Fruit fly (Drosophila melanogaster): ENCODE measurements around the gene CG9121.

The CG9121 gene

DNA sequence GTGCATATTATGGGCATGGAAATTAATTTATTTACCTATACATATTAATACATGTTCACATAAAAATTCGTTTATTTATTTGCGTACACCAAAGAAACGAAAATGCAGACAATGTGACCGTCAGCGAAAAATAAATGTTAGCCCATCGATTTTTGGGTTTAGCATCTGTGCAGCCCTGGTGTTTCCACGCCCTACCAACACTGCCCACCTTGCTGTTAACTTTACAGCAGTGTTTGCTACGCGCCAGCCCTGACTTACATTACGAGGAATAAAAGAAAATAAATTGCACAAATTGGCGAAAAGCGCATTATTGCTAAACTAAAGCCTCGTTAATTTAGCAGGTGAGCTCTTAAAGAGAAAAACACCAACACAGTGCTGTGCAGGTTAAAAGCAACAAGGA, 7.8 kb downstream of the CG9121 start, which contains the start of the genes CG33995, CG44000 and CG44001 (continued):
- TF ChIP-seq wor (GFP tag; IDR thresholded peaks at IDR 0.05) (no peak), CG15269 (tag; optimal IDR thresholded peaks at IDR 0.05) (peak; percentile 17), hkb (optimal IDR thresholded peaks at IDR 0.05) (peak; percentile 25), hkb (GFP tag; IDR thresholded peaks at IDR 0.05) (no peak), slou (GFP tag; optimal IDR thresholded peaks at IDR 0.05) (no peak), CG10147 (GFP tag; optimal IDR thresholded peaks at IDR 0.05) (no peak), CG31365 (tag; optimal IDR thresholded peaks at IDR 0.05) (no peak), CG4424 (GFP tag; optimal IDR thresholded peaks at IDR 0.05) (peak; percentile 5), CG9727 (GFP tag; optimal IDR thresholded peaks at IDR 0.05) (no peak), vfl (GFP tag; optimal IDR thresholded peaks at IDR 0.05) (peak; percentile 44), CG2712 (tag; optimal IDR thresholded peaks at IDR 0.05) (peak; percentile 36), ind (GFP tag; optimal IDR thresholded peaks at IDR 0.05) (peak; percentile 51), trh (GFP tag; optimal IDR thresholded peaks at IDR 0.05) (no peak), nom (GFP tag; optimal IDR thresholded peaks at IDR 0.05) (peak; percentile 37), Rfx (GFP tag; IDR thresholded peaks at IDR 0.05) (peak; percentile 72), knrl (GFP tag; IDR thresholded peaks at IDR 0.05; ENCODE audit: partially characterized antibody) (peak; percentile 10; the same call in 1 of the 3 replicates), HmgD (GFP tag; optimal IDR thresholded peaks at IDR 0.05) (peak; percentile 36), vvl (GFP tag; IDR thresholded peaks at IDR 0.05) (peak; percentile 71), CTCF (GFP tag; optimal IDR thresholded peaks at IDR 0.05) (no peak), kay (GFP tag; optimal IDR thresholded peaks at IDR 0.05) (peak; percentile 19), crp (GFP tag; optimal IDR thresholded peaks at IDR 0.05) (peak in 1 of 2 experiments; percentile 70), mirr (GFP tag; optimal IDR thresholded peaks at IDR 0.05) (peak; percentile 51), CG12236 (GFP tag; optimal IDR thresholded peaks at IDR 0.05) (no peak), CG13624 (GFP tag; optimal IDR thresholded peaks at IDR 0.05) (peak; percentile 68), Sry-β (GFP tag; optimal IDR thresholded peaks at IDR 0.05) (no peak), tgo (GFP tag; IDR thresholded peaks at IDR 0.05) (peak; percentile 28; the same call in 2 of the 3 replicates), jumu (GFP tag; optimal IDR thresholded peaks at IDR 0.05) (peak; percentile 65), sqz (GFP tag; optimal IDR thresholded peaks at IDR 0.05) (peak; percentile 23), lov (optimal IDR thresholded peaks at IDR 0.05) (no peak), lov (GFP tag; IDR thresholded peaks at IDR 0.05) (no peak), luna (GFP tag; optimal IDR thresholded peaks at IDR 0.05) (peak; percentile 17), grau (tag; optimal IDR thresholded peaks at IDR 0.05) (peak; percentile 50), gro (GFP tag; optimal IDR thresholded peaks at IDR 0.05) (peak; percentile 45), p53 (GFP tag; optimal IDR thresholded peaks at IDR 0.05) (peak; percentile 23), trem (tag; optimal IDR thresholded peaks at IDR 0.05) (peak; percentile 45), CG17186 (GFP tag; optimal IDR thresholded peaks at IDR 0.05) (peak; percentile 67), otp (GFP tag; IDR thresholded peaks at IDR 0.05) (no peak), Max (GFP tag; optimal IDR thresholded peaks at IDR 0.05) (peak; percentile 50), Ptx1 (GFP tag; IDR thresholded peaks at IDR 0.05) (peak; percentile 49), pzg (GFP tag; optimal IDR thresholded peaks at IDR 0.05) (peak; percentile 97), CG13287 (GFP tag; IDR thresholded peaks at IDR 0.05; ENCODE audit: partially characterized antibody) (peak; percentile 55), CG4617 (GFP tag; optimal IDR thresholded peaks at IDR 0.05; ENCODE audit: borderline replicate concordance) (peak; percentile 98), CG8944 (GFP tag; optimal IDR thresholded peaks at IDR 0.05) (peak; percentile 48), Trl (optimal IDR thresholded peaks at IDR 0.05) (no peak), Trl (GFP tag; optimal IDR thresholded peaks at IDR 0.05) (peak; percentile 44), CG4854 (GFP tag; optimal IDR thresholded peaks at IDR 0.05) (peak; percentile 55), NC2β (GFP tag; optimal IDR thresholded peaks at IDR 0.05) (peak; percentile 76), CG17385 (GFP tag; optimal IDR thresholded peaks at IDR 0.05) (no peak), CG10267 (tag; optimal IDR thresholded peaks at IDR 0.05) (peak; percentile 97), CrebB (tag; optimal IDR thresholded peaks at IDR 0.05) (peak; percentile 11), fru (optimal IDR thresholded peaks at IDR 0.05) (no peak), tup (GFP tag; optimal IDR thresholded peaks at IDR 0.05) (peak; percentile 28), CG11456 (GFP tag; IDR thresholded peaks at IDR 0.05) (peak; percentile 83)

Measured in whole organism, embryonic.